Fruit fly (Drosophila melanogaster) whole organism, embryonic: ENCODE results near the gene Ror.
A peak's percentile ranks its signal among the peaks of the same experiment; 100 is the strongest.

Experiments
- Atf6 ChIP-seq: fragments of 200-800 bp; sonication (Bioruptor generic); IDR thresholded peaks from 2 replicates; pipeline ENCODE4 v1.3.6; 2022; ENCODE audit warnings: missing biosample characterization, missing genetic modification characterization
- Awh ChIP-seq: fragments of 200-800 bp; sonication (Bioruptor generic); IDR thresholded peaks from 2 replicates; pipeline ENCODE4, ENCODE4 v1.3.6; 2022; ENCODE audit warnings: missing biosample characterization, missing genetic modification characterization
- B-H2 ChIP-seq: fragments of 200-800 bp; sonication (Bioruptor generic); optimal IDR thresholded peaks from 2 replicates; lab custom pipeline; 2018; ENCODE audit warnings: missing biosample characterization, mild to moderate bottlenecking, missing genetic modification characterization
- CG1024 ChIP-seq: fragments of 200-800 bp; sonication (Bioruptor generic); IDR thresholded peaks from 2 replicates; pipeline ENCODE4 v1.3.6; 2022; ENCODE audit warnings: missing biosample characterization, missing genetic modification characterization
- CG11560 ChIP-seq: fragments of 200-800 bp; sonication (Bioruptor generic); IDR thresholded peaks from 3 replicates; pipeline ENCODE4 v1.3.6; 2022; ENCODE audit warnings: missing biosample characterization, missing genetic modification characterization
- CG12659 ChIP-seq: fragments of 200-800 bp; sonication (Bioruptor generic); optimal IDR thresholded peaks from 3 replicates; lab custom pipeline; 2017; ENCODE audit warnings: mild to moderate bottlenecking, missing biosample characterization, missing genetic modification reagents, missing genetic modification characterization
- CG13624 ChIP-seq: fragments of 200-800 bp; sonication (Bioruptor generic); optimal IDR thresholded peaks from 2 replicates; lab custom pipeline; 2016; ENCODE audit warnings: missing biosample characterization, missing genetic modification characterization
- CG15696 ChIP-seq: fragments of 200-800 bp; sonication (Bioruptor generic); optimal IDR thresholded peaks from 2 replicates; lab custom pipeline; 2019; ENCODE audit warnings: missing biosample characterization, mild to moderate bottlenecking, missing genetic modification characterization, moderate library complexity
- CG1602 ChIP-seq: fragments of 200-800 bp; sonication (Bioruptor generic); optimal IDR thresholded peaks from 3 replicates; lab custom pipeline; 2016; ENCODE audit warnings: missing biosample characterization, missing genetic modification characterization
- CG1647 ChIP-seq: fragments of 200-800 bp; sonication (Bioruptor generic); optimal IDR thresholded peaks from 3 replicates; lab custom pipeline; 2016; ENCODE audit warnings: missing biosample characterization, missing genetic modification characterization
- CG16863 ChIP-seq: fragments of 200-800 bp; sonication (Bioruptor generic); optimal IDR thresholded peaks from 3 replicates; lab custom pipeline; 2016; ENCODE audit warnings: missing biosample characterization, missing genetic modification characterization
- CG17612 ChIP-seq: fragments of 200-800 bp; sonication (Bioruptor generic); IDR thresholded peaks from 2 replicates; pipeline ENCODE4 v1.3.6; 2022; ENCODE audit warnings: missing biosample characterization, missing genetic modification characterization
- CG2120 ChIP-seq: fragments of 200-800 bp; sonication (Bioruptor generic); optimal IDR thresholded peaks from 3 replicates; lab custom pipeline; 2016; ENCODE audit warnings: missing biosample characterization, missing genetic modification characterization
- CG30020 ChIP-seq: fragments of 200-800 bp; optimal IDR thresholded peaks from 2 replicates; lab custom pipeline; 2019; ENCODE audit warnings: missing biosample characterization, mild to moderate bottlenecking, missing genetic modification characterization, moderate library complexity
- CG32767 ChIP-seq: fragments of 200-800 bp; sonication (Bioruptor generic); IDR thresholded peaks from 2 replicates; pipeline ENCODE4 v1.3.6; 2022; ENCODE audit warnings: missing biosample characterization, missing genetic modification characterization
- CG5245 ChIP-seq: fragments of 200-800 bp; sonication (Bioruptor generic); optimal IDR thresholded peaks from 3 replicates; lab custom pipeline; 2016; ENCODE audit warnings: missing biosample characterization, missing genetic modification characterization
- CG8290 ChIP-seq, 3 experiments: fragments of 200-800 bp; sonication (Bioruptor generic); optimal IDR thresholded peaks; 2 replicates each; lab custom pipeline; 2016 to 2019; ENCODE audit warnings: missing biosample characterization in 3 of 3, missing genetic modification characterization in 3 of 3, mild to moderate bottlenecking in 2 of 3, moderate library complexity in 1 of 3
- CG9437 ChIP-seq: fragments of 200-800 bp; sonication (Bioruptor generic); optimal IDR thresholded peaks from 2 replicates; lab custom pipeline; 2018; ENCODE audit warnings: missing biosample characterization, mild to moderate bottlenecking, missing genetic modification characterization
- D ChIP-seq, 2 experiments: fragments of 200-800 bp in 1 of 2; fragments of >200 bp in 1 of 2; sonication (Bioruptor generic) in 1 of 2; optimal IDR thresholded peaks; 2 replicates in 1 of 2; 3 replicates in 1 of 2; lab custom pipeline; 2017; ENCODE audit warnings: mild to moderate bottlenecking in 1 of 2, missing biosample characterization in 1 of 2, missing genetic modification characterization in 1 of 2, missing genetic modification reagents in 1 of 2
- Dek ChIP-seq: fragments of 200-800 bp; sonication (Bioruptor generic); optimal IDR thresholded peaks from 3 replicates; lab custom pipeline; 2019; ENCODE audit warnings: missing biosample characterization, mild to moderate bottlenecking, missing genetic modification characterization, moderate library complexity
- GATAe ChIP-seq: fragments of 200-800 bp; sonication (Bioruptor generic); conservative IDR thresholded peaks from 2 replicates; pipeline ENCODE4 v1.3.6; 2022; ENCODE audit warnings: missing biosample characterization, missing genetic modification characterization
- Gsc ChIP-seq: fragments of 200-800 bp; sonication (Bioruptor generic); IDR thresholded peaks from 2 replicates; pipeline ENCODE4 v1.3.6; 2022; ENCODE audit warnings: missing biosample characterization, missing genetic modification characterization
- Lhr ChIP-seq: fragments of 200-800 bp; sonication (Bioruptor generic); optimal IDR thresholded peaks from 3 replicates; lab custom pipeline; 2017; ENCODE audit warnings: mild to moderate bottlenecking, missing biosample characterization, missing genetic modification reagents, missing genetic modification characterization
- MESR4 ChIP-seq: fragments of 200-800 bp; sonication (Bioruptor generic); optimal IDR thresholded peaks from 2 replicates; lab custom pipeline; 2018; ENCODE audit warnings: missing biosample characterization, mild to moderate bottlenecking, missing genetic modification characterization, moderate library complexity
- Mrtf ChIP-seq: fragments of 200-800 bp; sonication (Bioruptor generic); IDR thresholded peaks from 3 replicates; pipeline ENCODE4 v1.3.6; 2022; ENCODE audit warnings: missing biosample characterization, missing genetic modification characterization
- Opbp ChIP-seq: fragments of 200-800 bp; sonication (Bioruptor generic); IDR thresholded peaks from 3 replicates; pipeline ENCODE4 v1.3.6; 2022; ENCODE audit warnings: missing biosample characterization, missing genetic modification characterization; ENCODE audit not compliant: partially characterized antibody
- Rx ChIP-seq: fragments of 200-800 bp; sonication (Bioruptor generic); IDR thresholded peaks from 2 replicates; pipeline ENCODE4 v1.3.6; 2022; ENCODE audit warnings: missing biosample characterization, missing genetic modification characterization
- Scr ChIP-seq: fragments of 200-800 bp; sonication (Bioruptor generic); IDR thresholded peaks from 2 replicates; pipeline ENCODE4 v1.3.6; 2022; ENCODE audit warnings: missing biosample characterization, missing genetic modification characterization; ENCODE audit not compliant: partially characterized antibody
- Sin3A ChIP-seq: fragments of >200 bp; optimal IDR thresholded peaks from 2 replicates; lab custom pipeline; 2018
- Sry-β ChIP-seq: fragments of 200-800 bp; sonication (Bioruptor generic); optimal IDR thresholded peaks from 2 replicates; lab custom pipeline; 2018; ENCODE audit warnings: missing biosample characterization, mild to moderate bottlenecking, missing genetic modification characterization, moderate library complexity
- Xrp1 ChIP-seq: fragments of 200-800 bp; sonication (Bioruptor generic); IDR thresholded peaks from 2 replicates; pipeline ENCODE4 v1.3.6; 2022; ENCODE audit warnings: missing biosample characterization, missing genetic modification characterization
- amos ChIP-seq: fragments of 200-800 bp; sonication (Bioruptor generic); IDR thresholded peaks from 2 replicates; pipeline ENCODE4 v1.3.6; 2022; ENCODE audit warnings: missing biosample characterization, missing genetic modification characterization; ENCODE audit not compliant: partially characterized antibody
- bbx ChIP-seq: fragments of 200-800 bp; sonication (Bioruptor generic); IDR thresholded peaks from 2 replicates; pipeline ENCODE4 v1.3.6; 2022; ENCODE audit warnings: missing biosample characterization, missing genetic modification characterization; ENCODE audit not compliant: partially characterized antibody
- cg ChIP-seq: fragments of 200-800 bp; sonication (Bioruptor generic); optimal IDR thresholded peaks from 3 replicates; lab custom pipeline; 2019; ENCODE audit warnings: missing biosample characterization, mild to moderate bottlenecking, missing genetic modification characterization, moderate library complexity
- dmrt99B ChIP-seq: fragments of 200-800 bp; sonication (Bioruptor generic); optimal IDR thresholded peaks from 2 replicates; lab custom pipeline; 2018; ENCODE audit warnings: missing biosample characterization, mild to moderate bottlenecking, missing genetic modification characterization, moderate library complexity
- dpn ChIP-seq, 2 experiments: fragments of 200-800 bp; sonication (Bioruptor generic); optimal IDR thresholded peaks; 3 replicates each; lab custom pipeline; 2016; ENCODE audit warnings: missing biosample characterization in 2 of 2, missing genetic modification characterization in 2 of 2
- ewg ChIP-seq: fragments of 200-800 bp; sonication (Bioruptor generic); optimal IDR thresholded peaks from 3 replicates; lab custom pipeline; 2017; ENCODE audit warnings: mild to moderate bottlenecking, missing biosample characterization, missing genetic modification reagents, missing genetic modification characterization
- gro ChIP-seq: fragments of 200-800 bp; sonication (Bioruptor generic); optimal IDR thresholded peaks from 2 replicates; lab custom pipeline; 2016; ENCODE audit warnings: missing biosample characterization, missing genetic modification characterization
- her ChIP-seq: fragments of 200-800 bp; sonication (Bioruptor generic); optimal IDR thresholded peaks from 2 replicates; lab custom pipeline; 2016; ENCODE audit warnings: missing biosample characterization, missing genetic modification characterization
- inv ChIP-seq: fragments of 200-800 bp; sonication (Bioruptor generic); IDR thresholded peaks from 2 replicates; pipeline ENCODE4 v1.3.6; 2022; ENCODE audit warnings: missing biosample characterization, missing genetic modification characterization; ENCODE audit not compliant: partially characterized antibody
- kay ChIP-seq: fragments of 200-800 bp; sonication (Bioruptor generic); optimal IDR thresholded peaks from 2 replicates; lab custom pipeline; 2016; ENCODE audit warnings: missing biosample characterization, missing genetic modification characterization
- ken ChIP-seq: fragments of 200-800 bp; sonication (Bioruptor generic); IDR thresholded peaks from 3 replicates; pipeline ENCODE4 v1.3.6; 2022; ENCODE audit warnings: missing biosample characterization, missing genetic modification characterization
- odd ChIP-seq: fragments of 200-800 bp; sonication (Bioruptor generic); optimal IDR thresholded peaks from 2 replicates; lab custom pipeline; 2017; ENCODE audit warnings: missing biosample characterization, mild to moderate bottlenecking, missing genetic modification characterization
- org-1 ChIP-seq: fragments of 200-800 bp; sonication (Bioruptor generic); optimal IDR thresholded peaks from 2 replicates; lab custom pipeline; 2017; ENCODE audit warnings: missing biosample characterization, missing genetic modification characterization
- prd ChIP-seq, 3 experiments: fragments of >200 bp in 2 of 3; fragments of 200-800 bp in 1 of 3; sonication (Bioruptor generic) in 1 of 3; optimal IDR thresholded peaks in 2 of 3; IDR thresholded peaks in 1 of 3; 2 replicates in 2 of 3; 3 replicates in 1 of 3; pipeline versions ENCODE4 v1.3.6 to Lab custom; 2017 to 2022; ENCODE audit warnings: missing biosample characterization in 1 of 3, missing genetic modification characterization in 1 of 3
- ro ChIP-seq: fragments of 200-800 bp; sonication (Bioruptor generic); IDR thresholded peaks from 2 replicates; pipeline ENCODE4 v1.3.6; 2022; ENCODE audit warnings: missing biosample characterization, missing genetic modification characterization
- so ChIP-seq: fragments of 200-800 bp; sonication (Bioruptor generic); IDR thresholded peaks from 3 replicates; pipeline ENCODE4 v1.3.6; 2022; ENCODE audit warnings: missing biosample characterization, missing genetic modification characterization
- sqz ChIP-seq: fragments of 200-800 bp; sonication (Bioruptor generic); optimal IDR thresholded peaks from 3 replicates; lab custom pipeline; 2018; ENCODE audit warnings: missing biosample characterization, mild to moderate bottlenecking, missing genetic modification characterization
- ttk ChIP-seq: fragments of 200-800 bp; sonication (Bioruptor generic); IDR thresholded peaks from 2 replicates; pipeline ENCODE4 v2.1.2; 2022; ENCODE audit warnings: missing biosample characterization, missing genetic modification characterization
- zfh1 ChIP-seq: fragments of 200-800 bp; sonication (Bioruptor generic); IDR thresholded peaks from 3 replicates; pipeline ENCODE4 v1.3.6; 2022; ENCODE audit warnings: missing biosample characterization, missing genetic modification characterization
- zfh2 ChIP-seq: fragments of 200-800 bp; sonication (Bioruptor generic); optimal IDR thresholded peaks from 2 replicates; lab custom pipeline; 2016; ENCODE audit warnings: missing biosample characterization, missing genetic modification characterization

Ror gene

DNA sequence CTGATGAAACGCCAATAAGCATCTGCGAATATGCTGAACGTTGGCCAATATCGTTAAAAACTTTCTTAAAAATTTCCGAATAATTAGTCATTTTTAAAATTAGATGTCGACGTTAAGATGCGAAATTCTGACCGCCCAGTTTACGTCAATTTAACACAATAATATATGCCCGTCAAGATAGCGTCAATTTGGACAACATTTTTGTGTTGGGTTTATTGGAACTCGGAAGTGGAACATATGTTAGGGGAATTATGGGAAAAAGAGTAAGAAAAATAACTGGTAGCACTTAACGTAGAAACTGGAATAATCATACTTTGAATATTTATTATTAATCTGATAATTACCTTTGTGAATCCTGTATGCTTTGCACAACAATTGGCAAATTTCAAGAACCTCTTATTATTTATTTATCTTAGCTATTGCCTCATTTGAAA lies 4.1 kb downstream of the Ror start, which contains the start of gene CG5676 (continued):
- TF ChIP-seq D (optimal IDR thresholded peaks at IDR 0.05; lab: Kevin White, UChicago) (no peak), D (GFP tag; optimal IDR thresholded peaks at IDR 0.05; lab: Kevin White, UChicago) (no peak), CG12659 (GFP tag; lab: Kevin White, UChicago) (peak; percentile 57), ro (GFP tag; lab: Robert Waterston, UW) (no peak), dmrt99B (tag; lab: Kevin White, UChicago) (no peak), Awh (no peak), CG30020 (peak; percentile 99), CG11560 (tag; lab: Robert Waterston, UW) (no peak), ewg (GFP tag; lab: Kevin White, UChicago) (no peak), Lhr (no peak), CG5245 (no peak), ttk (no peak), Rx (GFP tag; lab: Robert Waterston, UW) (no peak), CG17612 (GFP tag; lab: Robert Waterston, UW) (no peak), prd (optimal IDR thresholded peaks at IDR 0.05; lab: Kevin White, UChicago) (no peak), prd (GFP tag; IDR thresholded peaks at IDR 0.05; lab: Robert Waterston, UW) (no peak), zfh1 (no peak), B-H2 (GFP tag; lab: Kevin White, UChicago) (no peak), MESR4 (GFP tag; lab: Kevin White, UChicago) (peak; percentile 77), CG15696 (tag; lab: Kevin White, UChicago) (no peak), zfh2 (no peak), GATAe (GFP tag; lab: Robert Waterston, UW) (no peak), CG32767 (no peak), CG1024 (GFP tag; lab: Robert Waterston, UW) (peak; percentile 90), CG16863 (no peak), kay (no peak), bbx (no peak), odd (GFP tag; lab: Kevin White, UChicago) (no peak), cg (GFP tag; lab: Kevin White, UChicago) (peak; percentile 5), gro (GFP tag; lab: Kevin White, UChicago) (no peak), CG9437 (GFP tag; lab: Kevin White, UChicago) (peak; percentile 54), dpn (GFP tag; optimal IDR thresholded peaks at IDR 0.05; lab: Kevin White, UChicago) (no peak), CG8290 (GFP tag; optimal IDR thresholded peaks at IDR 0.05; lab: Kevin White, UChicago) (peak; percentile 14), CG8290 (tag; optimal IDR thresholded peaks at IDR 0.05; lab: Kevin White, UChicago) (no peak), CG1647 (GFP tag; lab: Kevin White, UChicago) (no peak), org-1 (no peak), so (no peak), CG2120 (GFP tag; lab: Kevin White, UChicago) (no peak), Opbp (GFP tag; lab: Robert Waterston, UW) (no peak), Xrp1 (GFP tag; lab: Robert Waterston, UW) (no peak), Sry-β (GFP tag; lab: Kevin White, UChicago) (no peak), Scr (peak; percentile 26; the same call in 1 of the 2 replicates), Mrtf (GFP tag; lab: Robert Waterston, UW) (no peak), Gsc (GFP tag; lab: Robert Waterston, UW) (no peak), sqz (no peak), her (GFP tag; lab: Kevin White, UChicago) (no peak), CG13624 (GFP tag; lab: Kevin White, UChicago) (peak; percentile 16), Dek (tag; lab: Kevin White, UChicago) (no peak), amos (GFP tag; lab: Robert Waterston, UW) (no peak), Sin3A (no peak), Atf6 (GFP tag; lab: Robert Waterston, UW) (no peak), ken (GFP tag; lab: Robert Waterston, UW) (no peak), inv (GFP tag; lab: Robert Waterston, UW) (no peak), CG1602 (GFP tag; lab: Kevin White, UChicago) (no peak)
